Worm (Caenorhabditis elegans) whole organism, late embryonic: Measurements from ENCODE around the gene C29F9.9.

ENCODE experiments used
- K02D7.2 ChIP-seq: sonication (generic microtip); optimal IDR thresholded peaks from 2 replicates; lab custom pipeline; 2017; ENCODE audit warnings: mild to moderate bottlenecking, missing genetic modification characterization, missing compliant biosample characterization
- T23F11.4 ChIP-seq: fragments of 200-800 bp; sonication (Bioruptor generic); optimal IDR thresholded peaks from 2 replicates; lab custom pipeline; 2018; ENCODE audit warnings: mild to moderate bottlenecking, missing genetic modification characterization, missing compliant biosample characterization
- ahr-1 ChIP-seq: sonication (generic microtip); optimal IDR thresholded peaks from 2 replicates; lab custom pipeline; 2016; ENCODE audit warnings: missing genetic modification characterization, missing compliant biosample characterization
- ceh-18 ChIP-seq: sonication (generic microtip); optimal IDR thresholded peaks from 2 replicates; lab custom pipeline; 2016; ENCODE audit warnings: missing genetic modification characterization, missing compliant biosample characterization
- ceh-2 ChIP-seq: sonication (generic microtip); optimal IDR thresholded peaks from 2 replicates; lab custom pipeline; 2016; ENCODE audit warnings: missing genotype, missing genetic modification characterization, missing compliant biosample characterization
- ceh-22 ChIP-seq: sonication (generic microtip); optimal IDR thresholded peaks from 2 replicates; lab custom pipeline; 2017; ENCODE audit warnings: missing biosample characterization, missing genetic modification characterization
- ceh-31 ChIP-seq: sonication (generic microtip); optimal IDR thresholded peaks from 2 replicates; lab custom pipeline; 2016; ENCODE audit warnings: missing genetic modification characterization, missing compliant biosample characterization
- ceh-34 ChIP-seq: sonication (generic microtip); optimal IDR thresholded peaks from 2 replicates; lab custom pipeline; 2016; ENCODE audit warnings: mild to moderate bottlenecking, missing genetic modification characterization, missing compliant biosample characterization
- ceh-48 ChIP-seq: sonication (generic microtip); optimal IDR thresholded peaks from 2 replicates; lab custom pipeline; 2016; ENCODE audit warnings: missing genetic modification characterization, inconsistent platforms, missing compliant biosample characterization
- ceh-6 ChIP-seq: fragments of 200-800 bp; sonication (Bioruptor generic); optimal IDR thresholded peaks from 2 replicates; lab custom pipeline; 2018; ENCODE audit warnings: mild to moderate bottlenecking, missing genetic modification characterization, missing compliant biosample characterization
- ceh-9 ChIP-seq: sonication (generic microtip); optimal IDR thresholded peaks from 2 replicates; lab custom pipeline; 2016; ENCODE audit warnings: mild to moderate bottlenecking, missing genetic modification characterization, inconsistent platforms, missing compliant biosample characterization
- dmd-4 ChIP-seq: sonication (generic microtip); optimal IDR thresholded peaks from 2 replicates; lab custom pipeline; 2016; ENCODE audit warnings: borderline replicate concordance, missing genetic modification characterization, missing compliant biosample characterization
- dve-1 ChIP-seq: sonication (generic microtip); optimal IDR thresholded peaks from 2 replicates; lab custom pipeline; 2017; ENCODE audit warnings: antibody characterized with exemption, mild to moderate bottlenecking, missing genetic modification characterization, missing compliant biosample characterization
- fax-1 ChIP-seq: sonication (generic microtip); optimal IDR thresholded peaks from 2 replicates; lab custom pipeline; 2016; ENCODE audit warnings: missing genotype, missing genetic modification characterization, missing compliant biosample characterization
- fkh-10 ChIP-seq: fragments of 150-350 bp; optimal IDR thresholded peaks from 2 replicates; lab custom pipeline; 2014; ENCODE audit warnings: missing biosample characterization, missing genetic modification reagents, missing genetic modification characterization
- hlh-13 ChIP-seq: fragments of 200-800 bp; sonication (Bioruptor generic); optimal IDR thresholded peaks from 2 replicates; lab custom pipeline; 2018; ENCODE audit warnings: mild to moderate bottlenecking, missing genetic modification characterization, missing compliant biosample characterization
- hlh-30 ChIP-seq: sonication (generic microtip); optimal IDR thresholded peaks from 2 replicates; lab custom pipeline; 2017; ENCODE audit warnings: antibody characterized with exemption, missing genetic modification characterization, missing compliant biosample characterization; ENCODE audit not compliant: insufficient read depth
- lin-11 ChIP-seq: fragments of 200-800 bp; sonication (Bioruptor generic); optimal IDR thresholded peaks from 2 replicates; lab custom pipeline; 2018; ENCODE audit warnings: mild to moderate bottlenecking, missing genetic modification characterization, missing compliant biosample characterization
- madf-2 ChIP-seq: sonication (generic microtip); optimal IDR thresholded peaks from 2 replicates; lab custom pipeline; 2017; ENCODE audit warnings: missing genetic modification characterization, missing compliant biosample characterization
- nfya-1 ChIP-seq: sonication (generic microtip); optimal IDR thresholded peaks from 2 replicates; lab custom pipeline; 2017; ENCODE audit warnings: missing genetic modification characterization, mild to moderate bottlenecking, missing compliant biosample characterization, antibody characterized with exemption, moderate library complexity
- nhr-232 ChIP-seq: sonication (generic microtip); optimal IDR thresholded peaks from 2 replicates; lab custom pipeline; 2016; ENCODE audit warnings: missing genetic modification characterization, missing compliant biosample characterization
- pax-1 ChIP-seq: fragments of 150-350 bp; optimal IDR thresholded peaks from 2 replicates; lab custom pipeline; 2014; ENCODE audit warnings: missing biosample characterization, missing genetic modification characterization
- pha-2 ChIP-seq: sonication (generic microtip); optimal IDR thresholded peaks from 2 replicates; lab custom pipeline; 2017; ENCODE audit warnings: mild to moderate bottlenecking, missing genetic modification characterization, missing compliant biosample characterization
- sox-2 ChIP-seq: fragments of 200-800 bp; sonication (Bioruptor generic); IDR thresholded peaks from 2 replicates; pipeline ENCODE4 v1.3.6; 2022; ENCODE audit warnings: missing genetic modification reagents, missing genetic modification characterization, missing compliant biosample characterization
- syd-9 ChIP-seq: sonication (generic microtip); optimal IDR thresholded peaks from 2 replicates; lab custom pipeline; 2016; ENCODE audit warnings: mild to moderate bottlenecking, missing genetic modification characterization, moderate library complexity, missing compliant biosample characterization
- tbx-2 ChIP-seq: sonication (generic microtip); optimal IDR thresholded peaks from 2 replicates; lab custom pipeline; 2016; ENCODE audit warnings: missing genetic modification characterization, missing compliant biosample characterization
- unc-3 ChIP-seq, 2 experiments: fragments of 200-800 bp in 1 of 2; sonication (Bioruptor generic) in 1 of 2; sonication (generic microtip) in 1 of 2; conservative IDR thresholded peaks in 1 of 2; optimal IDR thresholded peaks in 1 of 2; 2 replicates each; pipeline versions ENCODE4 v1.3.6 to Lab custom; 2016 to 2022; ENCODE audit warnings: missing compliant biosample characterization in 2 of 2, missing genetic modification characterization in 2 of 2, missing genetic modification reagents in 1 of 2
- unc-42 ChIP-seq: sonication (generic microtip); optimal IDR thresholded peaks from 2 replicates; lab custom pipeline; 2016; ENCODE audit warnings: missing genotype, missing genetic modification characterization, missing compliant biosample characterization
- unc-55 ChIP-seq: sonication (generic microtip); optimal IDR thresholded peaks from 2 replicates; lab custom pipeline; 2017; ENCODE audit warnings: missing biosample characterization, missing genetic modification reagents, missing genetic modification characterization
- unc-86 ChIP-seq: sonication (generic microtip); optimal IDR thresholded peaks from 2 replicates; lab custom pipeline; 2016; ENCODE audit warnings: missing genetic modification characterization, missing compliant biosample characterization
- zip-5 ChIP-seq: sonication (generic microtip); optimal IDR thresholded peaks from 2 replicates; lab custom pipeline; 2016; ENCODE audit warnings: missing genetic modification characterization, missing compliant biosample characterization

C29F9.9 gene

ce11 chrIII:86316-86715 lies 12.4 kb downstream of the C29F9.9 start, which contains the start of gene attf-3:
TSS of gene attf-3 (minus strand) at chrIII:86384.
- TF ChIP-seq ceh-31 (tag; lab: Kevin White, UChicago): peak; percentile 4
- TF ChIP-seq unc-55: peak; percentile 45
- peak; percentile 47 for TF ChIP-seq nfya-1 (tag; lab: Kevin White, UChicago)
- TF ChIP-seq unc-42 (tag; lab: Kevin White, UChicago): peak; percentile 59
- TF ChIP-seq fkh-10: no peak
- TF ChIP-seq dve-1 (tag; lab: Kevin White, UChicago): peak; percentile 38
- peak; percentile 43 for TF ChIP-seq pax-1
- no peak for TF ChIP-seq hlh-13 (GFP tag; lab: Kevin White, UChicago)
- peak; percentile 73 for TF ChIP-seq hlh-30

- TF ChIP-seq sox-2 (no peak), zip-5 (tag; lab: Kevin White, UChicago) (no peak), dve-1 (tag; lab: Kevin White, UChicago) (no peak), pha-2 (tag; lab: Kevin White, UChicago) (no peak), nfya-1 (tag; lab: Kevin White, UChicago) (peak; percentile 97)
Observed at ce11 chrIII:84372-84771, 14.3 kb downstream of the C29F9.9 start.

DNA sequence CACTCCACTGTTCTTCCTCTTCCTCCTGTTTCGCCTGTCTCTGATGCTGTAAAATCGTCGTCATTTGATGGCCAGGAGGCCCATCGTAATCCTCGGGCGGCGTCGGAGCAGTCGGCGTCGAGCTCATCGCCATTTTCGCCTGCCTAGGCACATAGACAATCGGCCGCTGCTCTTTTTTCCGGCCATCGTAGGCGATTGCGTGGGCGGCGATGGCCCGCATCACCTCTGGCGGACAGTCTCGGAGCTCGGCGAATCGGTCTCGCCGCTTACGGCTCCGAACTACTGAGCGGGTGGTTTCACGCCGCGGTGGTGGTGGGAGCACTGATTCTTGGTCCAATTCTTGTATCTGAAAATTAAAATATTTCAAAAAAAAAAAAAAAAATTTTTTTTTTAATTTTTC lies 26.6 kb downstream of the C29F9.9 start:
- TF ChIP-seq T23F11.4 (GFP tag; lab: Kevin White, UChicago): no peak
- no peak for TF ChIP-seq lin-11 (tag; lab: Kevin White, UChicago)
- no peak for TF ChIP-seq unc-55
- no peak for TF ChIP-seq ceh-9 (tag; lab: Kevin White, UChicago)
- TF ChIP-seq, all 69 proteins: peak for 0

- TF ChIP-seq hlh-13 (GFP tag; lab: Kevin White, UChicago) (no peak), unc-86 (tag; lab: Kevin White, UChicago) (no peak), nhr-232 (tag; lab: Kevin White, UChicago) (no peak), ceh-9 (tag; lab: Kevin White, UChicago) (no peak), unc-42 (tag; lab: Kevin White, UChicago) (no peak), K02D7.2 (tag; lab: Kevin White, UChicago) (no peak), dve-1 (tag; lab: Kevin White, UChicago) (no peak), ceh-34 (tag; lab: Kevin White, UChicago) (no peak), fax-1 (no peak), dmd-4 (tag; lab: Kevin White, UChicago) (no peak), ceh-6 (GFP tag; lab: Kevin White, UChicago) (no peak)
Observed at ce11 chrIII:69652-70051, 29.1 kb downstream of the C29F9.9 start, which contains the start of gene spt-4. TSS of gene spt-4 (minus strand) at chrIII:69752.

DNA sequence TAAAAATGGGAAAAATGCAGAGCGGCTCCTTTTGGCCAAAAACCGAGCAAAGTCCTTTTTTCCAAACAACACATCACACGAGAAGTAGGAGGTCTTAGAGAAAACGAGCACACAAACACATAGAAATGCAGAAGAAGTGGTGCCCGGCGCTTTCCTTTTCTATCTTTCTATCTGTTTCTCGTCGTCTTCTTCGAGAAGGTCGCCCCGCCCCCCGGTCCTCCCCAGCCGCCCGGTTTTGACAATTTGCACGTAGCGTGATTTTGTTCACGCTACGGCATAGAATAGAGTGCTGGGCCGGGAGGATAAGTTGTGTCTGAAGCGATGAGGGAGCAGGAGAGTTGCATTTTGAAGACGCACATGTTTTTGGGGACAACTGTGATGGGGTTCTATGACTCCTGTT lies 31.7 kb downstream of the C29F9.9 start:
- TF ChIP-seq unc-3 (GFP tag; conservative IDR thresholded peaks at IDR 0.05; lab: Robert Waterston, UW) (no peak; the same call in 1 of the 2 replicates), unc-3 (tag; optimal IDR thresholded peaks at IDR 0.05; lab: Kevin White, UChicago) (no peak), ceh-31 (tag; lab: Kevin White, UChicago) (peak; percentile 44), ceh-34 (tag; lab: Kevin White, UChicago) (no peak), ceh-22 (tag; lab: Kevin White, UChicago) (no peak), unc-42 (tag; lab: Kevin White, UChicago) (peak; percentile 24), unc-55 (peak; percentile 5), ceh-6 (GFP tag; lab: Kevin White, UChicago) (no peak), madf-2 (no peak), ceh-18 (tag; lab: Kevin White, UChicago) (peak; percentile 66), tbx-2 (tag; lab: Kevin White, UChicago) (peak; percentile 15), ceh-2 (no peak), pax-1 (no peak), K02D7.2 (tag; lab: Kevin White, UChicago) (no peak), syd-9 (no peak), ceh-48 (tag; lab: Kevin White, UChicago) (no peak), ahr-1 (tag; lab: Kevin White, UChicago) (no peak)
